Fruit fly (Drosophila melanogaster) Kc167 (cell line): Measurements from ENCODE around the gene CG43407.

Source experiments
- Myc ChIP-seq: fragments of >200 bp; optimal IDR thresholded peaks from 2 replicates; lab custom pipeline; 2017; ENCODE audit warnings: missing external identifiers
- Sin3A ChIP-seq: fragments of >200 bp; optimal IDR thresholded peaks from 2 replicates; lab custom pipeline; 2018; ENCODE audit warnings: missing external identifiers
- h ChIP-seq: fragments of >200 bp; optimal IDR thresholded peaks from 3 replicates; lab custom pipeline; 2018; ENCODE audit warnings: missing external identifiers
- insv ChIP-seq: fragments of >200 bp; optimal IDR thresholded peaks from 3 replicates; lab custom pipeline; 2018; ENCODE audit warnings: missing external identifiers
- psq ChIP-seq: fragments of >200 bp; optimal IDR thresholded peaks from 2 replicates; lab custom pipeline; 2017; ENCODE audit warnings: missing external identifiers
- ttk ChIP-seq: sonication (Bioruptor generic); optimal IDR thresholded peaks from 2 replicates; lab custom pipeline; 2017; ENCODE audit warnings: missing external identifiers

The CG43407 gene

DNA sequence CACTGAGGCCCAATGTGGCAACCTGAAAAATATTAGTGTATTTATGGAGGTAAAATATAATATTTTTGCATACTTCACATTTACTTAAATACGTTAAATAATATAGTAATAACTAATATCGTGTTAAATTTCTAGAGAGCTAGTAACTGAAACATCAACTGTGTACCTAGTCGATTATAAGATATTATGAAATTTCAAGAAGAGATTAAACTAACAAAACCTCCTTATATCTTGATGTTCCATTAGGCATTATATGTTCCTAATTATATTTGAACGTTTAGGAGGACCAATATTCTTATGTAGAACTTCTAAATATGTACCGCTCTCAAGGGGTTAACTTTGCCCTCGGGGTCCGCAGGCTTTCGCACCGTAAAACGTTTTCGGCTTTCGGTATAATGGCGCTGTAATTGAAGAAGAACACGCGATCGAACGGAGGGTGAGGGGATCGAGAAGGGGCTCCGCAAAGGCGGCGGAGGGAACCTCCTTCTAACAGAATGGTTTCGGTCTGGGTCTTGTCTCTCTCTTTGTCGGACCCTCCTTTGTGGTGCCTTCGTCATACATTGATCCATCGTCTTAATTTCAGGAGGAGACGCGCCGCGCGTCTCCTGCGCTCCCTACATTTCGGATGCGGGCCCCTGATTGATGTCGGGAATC lies 6.7 kb downstream of the CG43407 start:
- no peak for TF ChIP-seq Myc (lab: Kevin White, UChicago)

DNA sequence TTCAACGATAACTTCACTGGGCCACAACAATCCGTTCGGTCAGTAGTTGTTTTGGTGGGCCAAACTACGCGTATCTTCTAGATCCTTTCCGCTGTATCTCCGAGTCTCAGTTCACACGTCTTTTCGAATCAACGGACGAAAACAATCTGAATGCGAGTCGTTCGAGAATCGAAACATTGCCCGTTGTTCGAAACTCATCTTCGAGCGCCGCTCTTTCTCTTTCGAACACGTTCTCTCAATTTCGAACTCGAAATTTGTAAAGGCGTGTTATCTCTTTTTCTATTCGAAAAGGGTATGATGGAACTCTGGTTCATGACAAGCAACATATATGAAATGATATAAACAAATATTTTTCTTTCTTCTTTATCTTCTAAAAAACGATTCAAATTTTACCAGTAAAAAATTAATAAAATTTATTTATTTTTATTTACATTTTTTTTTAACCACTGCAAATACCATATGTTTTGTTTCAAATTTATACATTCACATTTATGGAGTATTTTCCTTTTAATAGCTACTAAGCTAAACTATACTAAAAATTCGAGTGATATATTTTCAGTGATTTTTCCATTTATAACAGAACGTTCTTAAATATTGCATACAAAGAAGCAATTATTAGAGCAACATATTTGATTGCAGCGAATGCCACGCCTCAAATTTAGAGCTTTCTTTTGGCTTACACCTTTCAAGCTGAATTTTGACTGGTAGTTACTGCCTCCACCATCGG lies 7.7 kb downstream of the CG43407 start, which contains the start of gene nkd:
Gene nkd (minus strand): TSS at position 151 of the 727 bp plus-strand sequence.
- TF ChIP-seq psq (lab: Kevin White, UChicago) (no peak), insv (lab: Kevin White, UChicago) (no peak), ttk (lab: Kevin White, UChicago) (no peak), Myc (lab: Kevin White, UChicago) (no peak), h (lab: Kevin White, UChicago) (no peak), Sin3A (lab: Kevin White, UChicago) (no peak)

DNA sequence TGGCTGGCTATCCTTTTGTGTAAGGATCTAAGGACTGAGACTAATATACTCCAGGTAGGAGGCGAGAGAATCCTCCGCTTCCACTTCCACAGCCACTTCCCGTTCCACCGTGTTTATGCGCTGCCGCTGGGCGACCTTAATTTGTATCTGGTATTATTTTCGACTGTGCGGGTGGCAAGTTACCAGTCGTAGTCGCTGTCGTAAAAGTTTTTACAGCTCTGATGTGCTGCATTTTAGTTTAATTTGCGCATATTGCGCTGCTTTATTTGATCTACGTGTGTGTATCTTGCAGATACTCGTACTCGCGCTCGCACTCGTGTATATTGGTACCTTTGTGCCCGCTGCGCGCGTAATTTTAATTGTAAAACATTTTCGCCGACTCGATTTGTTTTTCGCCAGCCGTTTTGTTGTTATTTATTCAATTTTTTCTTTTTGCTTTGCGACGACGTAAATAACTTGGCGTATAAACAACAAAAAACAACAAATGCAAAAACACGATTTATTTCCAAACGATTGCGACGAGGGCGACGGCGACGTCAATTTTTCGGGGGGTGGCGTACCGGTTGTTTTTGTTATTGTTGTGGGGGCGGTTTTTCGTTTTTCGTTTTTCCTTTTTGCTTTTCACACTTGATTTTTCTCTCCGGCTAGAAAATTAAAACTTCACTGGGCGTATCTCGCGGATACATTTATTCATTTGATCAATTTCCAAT lies 8.4 kb downstream of the CG43407 start:
- TF ChIP-seq ttk (lab: Kevin White, UChicago) (no peak), insv (lab: Kevin White, UChicago) (no peak), psq (lab: Kevin White, UChicago) (no peak), h (lab: Kevin White, UChicago) (no peak), Sin3A (lab: Kevin White, UChicago) (no peak), Myc (lab: Kevin White, UChicago) (no peak)

DNA sequence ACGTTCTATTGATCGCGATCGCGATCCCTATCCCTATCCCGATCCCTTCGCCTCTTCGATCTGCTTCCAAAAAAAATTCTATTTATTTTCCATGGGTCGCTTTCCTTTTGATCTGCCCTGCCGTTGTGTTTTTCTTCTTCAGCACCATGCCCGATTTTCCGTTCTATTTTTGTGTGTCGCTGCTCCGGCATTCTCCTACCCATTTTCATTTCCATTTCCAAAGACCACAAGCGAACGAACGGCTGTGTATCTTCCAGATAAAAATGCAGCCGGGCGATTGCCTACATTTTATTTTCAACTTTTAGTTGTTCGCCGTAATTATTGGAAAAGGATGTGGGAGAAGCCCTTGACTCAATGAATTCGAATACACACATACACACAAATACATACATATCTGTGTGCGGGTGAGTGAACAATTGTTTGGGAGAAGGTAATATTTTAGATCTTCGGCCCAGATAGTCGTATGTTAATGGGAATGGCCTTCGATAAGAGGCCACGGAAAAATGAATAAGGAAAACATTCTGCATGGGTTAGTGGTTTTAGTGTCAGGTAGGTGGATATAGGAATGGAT lies 9.6 kb downstream of the CG43407 start:
- no peak for TF ChIP-seq psq (lab: Kevin White, UChicago)
- no peak for TF ChIP-seq h (lab: Kevin White, UChicago)
- TF ChIP-seq insv (lab: Kevin White, UChicago): no peak
- no peak for TF ChIP-seq Sin3A (lab: Kevin White, UChicago)
- no peak for TF ChIP-seq ttk (lab: Kevin White, UChicago)
- no peak for TF ChIP-seq Myc (lab: Kevin White, UChicago)

DNA sequence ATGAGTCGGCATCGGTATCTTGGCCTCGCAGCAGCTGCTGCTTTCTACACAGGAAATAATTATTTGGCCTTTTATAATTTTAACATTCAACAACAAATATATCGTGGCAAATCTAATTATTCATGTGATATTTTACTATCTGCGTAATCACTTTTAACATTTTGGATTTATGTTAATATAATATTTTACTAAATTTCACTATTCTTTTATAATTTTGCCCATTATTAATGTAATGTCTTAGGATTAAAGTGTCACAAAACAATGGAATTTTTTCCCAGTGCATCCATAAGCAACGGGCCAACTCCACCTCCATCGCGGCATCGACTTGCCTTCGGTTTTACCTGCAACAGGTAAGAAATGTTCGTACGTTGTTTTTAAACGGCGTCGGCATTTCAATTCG lies 10.7 kb downstream of the CG43407 start:
- TF ChIP-seq h (lab: Kevin White, UChicago): no peak
- no peak for TF ChIP-seq ttk (lab: Kevin White, UChicago)
- no peak for TF ChIP-seq Sin3A (lab: Kevin White, UChicago)
- TF ChIP-seq Myc (lab: Kevin White, UChicago): no peak
- TF ChIP-seq insv (lab: Kevin White, UChicago): no peak
- TF ChIP-seq psq (lab: Kevin White, UChicago): no peak

DNA sequence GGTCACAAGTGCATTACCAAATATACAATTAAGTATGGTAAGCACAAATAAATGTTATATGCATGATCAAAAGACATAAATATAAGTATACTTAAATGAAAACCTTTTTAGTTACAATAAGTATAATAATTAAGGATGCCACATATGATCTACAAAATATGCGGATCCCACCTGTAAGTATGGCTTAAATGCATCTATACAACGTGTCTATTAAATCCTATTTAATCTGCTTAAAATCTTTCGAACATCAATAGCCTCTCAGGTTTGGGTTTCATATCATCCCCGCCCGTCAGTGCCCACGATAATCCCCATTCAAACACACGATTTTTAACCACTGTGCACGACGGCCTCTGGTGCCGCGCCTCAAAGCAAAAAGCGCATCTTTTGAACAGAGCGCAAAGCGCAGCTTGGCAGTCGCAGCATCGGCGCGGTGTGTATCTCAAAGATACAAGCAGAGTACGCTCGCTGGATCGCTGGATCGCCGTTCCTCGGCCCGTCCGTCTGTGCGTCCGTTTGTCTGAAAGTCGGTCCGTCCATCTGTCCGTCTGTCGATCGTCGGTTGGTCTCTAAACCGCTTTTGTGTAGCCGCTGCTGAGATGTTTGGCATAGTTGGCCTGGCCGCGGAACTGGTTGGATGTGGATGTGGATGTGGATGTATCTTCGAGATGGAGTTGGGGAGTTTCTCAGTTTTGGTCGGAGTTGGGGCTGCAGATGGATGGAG lies 11.4 kb downstream of the CG43407 start:
- TF ChIP-seq insv (lab: Kevin White, UChicago) (no peak), Sin3A (lab: Kevin White, UChicago) (no peak), psq (lab: Kevin White, UChicago) (no peak), h (lab: Kevin White, UChicago) (no peak), ttk (lab: Kevin White, UChicago) (no peak), Myc (lab: Kevin White, UChicago) (no peak)

DNA sequence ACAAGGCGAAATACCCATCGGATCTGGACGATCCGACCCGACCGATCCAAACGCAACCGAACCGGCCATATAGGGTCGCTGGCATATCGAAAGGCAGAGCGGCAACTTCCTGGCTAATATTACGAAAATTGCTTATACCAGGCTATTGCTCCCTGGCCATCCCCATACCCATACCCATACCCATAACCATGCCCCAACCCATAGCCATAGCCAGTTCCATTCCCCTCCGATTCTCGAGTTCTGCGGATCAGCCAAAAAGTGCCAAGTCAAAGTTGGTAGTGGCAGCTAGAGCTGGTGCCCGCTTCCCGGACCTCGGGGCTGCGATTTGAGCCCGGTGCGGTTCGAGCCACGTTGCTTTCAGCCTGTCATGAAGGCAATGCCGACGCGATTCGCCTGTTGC lies 12.0 kb downstream of the CG43407 start:
- TF ChIP-seq h (lab: Kevin White, UChicago) (no peak), psq (lab: Kevin White, UChicago) (no peak), Sin3A (lab: Kevin White, UChicago) (no peak), insv (lab: Kevin White, UChicago) (no peak), ttk (lab: Kevin White, UChicago) (no peak), Myc (lab: Kevin White, UChicago) (no peak)

DNA sequence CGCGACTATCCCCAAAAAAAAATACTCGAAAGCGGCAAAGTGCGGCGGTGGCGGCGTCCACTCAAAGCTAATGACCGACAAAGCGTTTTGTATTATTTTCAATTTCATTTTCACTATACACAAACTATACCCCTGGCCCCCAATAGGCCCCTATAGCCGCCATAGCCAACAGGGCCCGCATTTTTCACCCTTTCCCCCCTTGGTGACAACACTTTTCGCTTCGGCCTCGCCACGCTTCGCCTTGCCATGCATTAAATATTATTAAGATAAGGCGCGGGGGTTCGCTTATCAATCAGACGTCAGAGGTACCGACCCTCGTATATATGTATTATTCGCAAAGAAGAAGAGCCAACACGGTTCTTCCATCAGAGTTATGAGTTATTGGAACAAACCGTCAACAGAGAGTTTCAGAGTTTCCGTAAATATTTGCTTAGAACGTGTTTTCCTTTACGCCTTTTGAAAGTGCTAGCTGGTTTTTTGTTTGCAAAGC lies 13.0 kb downstream of the CG43407 start:
- TF ChIP-seq Myc (lab: Kevin White, UChicago) (no peak), h (lab: Kevin White, UChicago) (no peak), psq (lab: Kevin White, UChicago) (no peak)

DNA sequence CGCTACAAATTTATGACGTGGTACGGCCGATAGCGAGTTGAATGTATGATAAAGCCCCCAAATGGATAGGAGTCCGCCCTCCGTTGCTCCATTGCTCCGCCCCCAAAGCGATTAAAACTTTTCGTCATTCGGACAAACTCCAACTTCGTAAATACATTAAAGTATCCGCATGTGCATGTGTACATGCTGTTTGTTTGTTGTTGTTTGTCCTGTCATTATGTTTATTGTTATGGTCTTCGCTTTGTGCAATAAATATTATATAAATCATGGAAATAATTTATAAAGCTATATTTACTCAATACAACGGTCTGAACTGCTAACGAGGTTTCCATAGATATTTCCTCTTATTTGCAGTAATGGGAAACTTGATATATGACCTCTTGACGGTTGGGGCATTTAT lies 16.1 kb downstream of the CG43407 start:
- TF ChIP-seq ttk (lab: Kevin White, UChicago) (no peak), Sin3A (lab: Kevin White, UChicago) (no peak), h (lab: Kevin White, UChicago) (no peak), insv (lab: Kevin White, UChicago) (no peak), Myc (lab: Kevin White, UChicago) (no peak), psq (lab: Kevin White, UChicago) (no peak)

DNA sequence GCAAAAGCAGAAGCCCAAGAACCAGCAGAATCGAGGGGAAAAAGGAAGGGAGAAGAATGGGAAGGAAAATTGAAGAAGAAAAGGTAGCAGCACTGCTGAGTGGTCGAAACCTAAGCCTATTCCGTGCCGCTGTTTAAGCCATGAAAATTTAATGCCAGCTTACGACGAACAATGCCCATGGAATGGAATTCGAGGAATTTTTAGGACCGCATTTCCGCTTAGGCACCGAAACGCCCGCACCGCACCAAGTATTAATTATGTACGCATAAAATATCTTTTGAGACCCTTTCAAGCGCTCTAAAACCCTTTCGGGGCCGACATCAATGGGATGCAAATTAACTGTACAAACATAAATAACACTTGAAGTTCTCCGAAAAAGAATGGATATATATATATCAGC lies 17.1 kb downstream of the CG43407 start:
- TF ChIP-seq Sin3A (lab: Kevin White, UChicago): no peak
- no peak for TF ChIP-seq insv (lab: Kevin White, UChicago)
- no peak for TF ChIP-seq ttk (lab: Kevin White, UChicago)
- TF ChIP-seq h (lab: Kevin White, UChicago): no peak
- TF ChIP-seq Myc (lab: Kevin White, UChicago): no peak
- no peak for TF ChIP-seq psq (lab: Kevin White, UChicago)
